Fruit fly (Drosophila melanogaster) whole organism, embryonic: ENCODE data around the gene Gs2.

Experiments
- ATbp ChIP-seq: fragments of 200-800 bp; sonication (Bioruptor generic); optimal IDR thresholded peaks from 2 replicates; lab custom pipeline; 2017; ENCODE audit warnings: missing biosample characterization, mild to moderate bottlenecking, missing genetic modification characterization, missing genetic modification reagents
- Antp ChIP-seq: fragments of 200-800 bp; sonication (Bioruptor generic); optimal IDR thresholded peaks from 3 replicates; lab custom pipeline; 2016; ENCODE audit warnings: missing biosample characterization, missing genetic modification characterization
- Awh ChIP-seq: fragments of 200-800 bp; sonication (Bioruptor generic); IDR thresholded peaks from 2 replicates; pipeline ENCODE4, ENCODE4 v1.3.6; 2022; ENCODE audit warnings: missing biosample characterization, missing genetic modification characterization
- C15 ChIP-seq: fragments of 200-800 bp; sonication (Bioruptor generic); IDR thresholded peaks from 3 replicates; pipeline ENCODE4 v1.3.6; 2022; ENCODE audit warnings: missing biosample characterization, missing genetic modification characterization
- CG10979 ChIP-seq: fragments of 200-800 bp; sonication (Bioruptor generic); optimal IDR thresholded peaks from 2 replicates; lab custom pipeline; 2018; ENCODE audit warnings: missing biosample characterization, mild to moderate bottlenecking, missing genetic modification characterization, moderate library complexity
- CG11723 ChIP-seq: fragments of 200-800 bp; sonication (Bioruptor generic); optimal IDR thresholded peaks from 2 replicates; lab custom pipeline; 2017; ENCODE audit warnings: missing biosample characterization, mild to moderate bottlenecking, missing genetic modification characterization
- CG12744 ChIP-seq: fragments of 200-800 bp; sonication (Bioruptor generic); optimal IDR thresholded peaks from 2 replicates; lab custom pipeline; 2016; ENCODE audit warnings: missing biosample characterization, missing genetic modification characterization
- CG13296 ChIP-seq: fragments of 200-800 bp; sonication (Bioruptor generic); optimal IDR thresholded peaks from 3 replicates; lab custom pipeline; 2018; ENCODE audit warnings: missing biosample characterization, mild to moderate bottlenecking, missing genetic modification characterization
- CG14014 ChIP-seq: fragments of 200-800 bp; sonication (Bioruptor generic); IDR thresholded peaks from 2 replicates; pipeline ENCODE4 v1.3.6; 2022; ENCODE audit warnings: missing biosample characterization, missing genetic modification characterization
- CG15269 ChIP-seq: fragments of 200-800 bp; sonication (Bioruptor generic); optimal IDR thresholded peaks from 2 replicates; lab custom pipeline; 2018; ENCODE audit warnings: missing biosample characterization, mild to moderate bottlenecking, missing genetic modification characterization, moderate library complexity
- CG15514 ChIP-seq: fragments of 200-800 bp; sonication (Bioruptor generic); optimal IDR thresholded peaks from 3 replicates; lab custom pipeline; 2017; ENCODE audit warnings: missing biosample characterization, missing genetic modification characterization, mild to moderate bottlenecking, moderate library complexity, missing genetic modification reagents
- CG17186 ChIP-seq: fragments of 200-800 bp; sonication (Bioruptor generic); optimal IDR thresholded peaks from 3 replicates; lab custom pipeline; 2017; ENCODE audit warnings: missing biosample characterization, missing genetic modification reagents, missing genetic modification characterization
- CG1792 ChIP-seq: fragments of 200-800 bp; sonication (Bioruptor generic); optimal IDR thresholded peaks from 2 replicates; lab custom pipeline; 2016; ENCODE audit warnings: missing biosample characterization, missing genetic modification characterization
- CG2202 ChIP-seq: fragments of 200-800 bp; sonication (Bioruptor generic); optimal IDR thresholded peaks from 2 replicates; lab custom pipeline; 2018; ENCODE audit warnings: missing biosample characterization, mild to moderate bottlenecking, missing genetic modification characterization
- CG2712 ChIP-seq: fragments of 200-800 bp; optimal IDR thresholded peaks from 3 replicates; lab custom pipeline; 2019; ENCODE audit warnings: missing biosample characterization, mild to moderate bottlenecking, missing genetic modification characterization, moderate library complexity
- CG3838 ChIP-seq: fragments of 200-800 bp; sonication (Bioruptor generic); optimal IDR thresholded peaks from 3 replicates; lab custom pipeline; 2016; ENCODE audit warnings: missing biosample characterization, missing genetic modification characterization
- CG6654 ChIP-seq: fragments of 200-800 bp; sonication (Bioruptor generic); optimal IDR thresholded peaks from 2 replicates; lab custom pipeline; 2017; ENCODE audit warnings: missing biosample characterization, mild to moderate bottlenecking, missing genetic modification characterization
- CG7786 ChIP-seq: fragments of 200-800 bp; sonication (Bioruptor generic); optimal IDR thresholded peaks from 2 replicates; lab custom pipeline; 2016; ENCODE audit warnings: missing biosample characterization, missing genetic modification characterization
- CG8944 ChIP-seq: fragments of 200-800 bp; sonication (Bioruptor generic); optimal IDR thresholded peaks from 3 replicates; lab custom pipeline; 2016; ENCODE audit warnings: missing biosample characterization, missing genetic modification characterization
- Camta ChIP-seq: fragments of 200-800 bp; sonication (Bioruptor generic); optimal IDR thresholded peaks from 2 replicates; lab custom pipeline; 2016; ENCODE audit warnings: missing biosample characterization, missing genetic modification characterization
- CoRest ChIP-seq: fragments of 200-800 bp; sonication (Bioruptor generic); optimal IDR thresholded peaks from 3 replicates; lab custom pipeline; 2018; ENCODE audit warnings: missing biosample characterization, mild to moderate bottlenecking, missing genetic modification characterization, moderate library complexity
- Dip3 ChIP-seq: fragments of 200-800 bp; sonication (Bioruptor generic); optimal IDR thresholded peaks from 3 replicates; lab custom pipeline; 2016; ENCODE audit warnings: missing biosample characterization, missing genetic modification characterization
- Doc2 ChIP-seq: fragments of 200-800 bp; sonication (Bioruptor generic); IDR thresholded peaks from 2 replicates; pipeline ENCODE4 v1.3.6; 2022; ENCODE audit warnings: missing biosample characterization, missing genetic modification characterization
- Drgx ChIP-seq: fragments of 200-800 bp; sonication (Bioruptor generic); IDR thresholded peaks from 2 replicates; pipeline ENCODE4 v1.3.6; 2022; ENCODE audit warnings: missing biosample characterization, missing genetic modification characterization
- Fer1 ChIP-seq: fragments of 200-800 bp; sonication (Bioruptor generic); optimal IDR thresholded peaks from 2 replicates; lab custom pipeline; 2017; ENCODE audit warnings: missing biosample characterization, mild to moderate bottlenecking, missing genetic modification characterization
- Gug ChIP-seq: fragments of 200-800 bp; sonication (Bioruptor generic); IDR thresholded peaks from 4 replicates; pipeline ENCODE4 v1.3.6; 2022; ENCODE audit warnings: missing biosample characterization, missing genetic modification characterization
- Kr ChIP-seq: fragments of 200-800 bp; sonication (Bioruptor generic); optimal IDR thresholded peaks from 2 replicates; lab custom pipeline; 2017; ENCODE audit warnings: missing biosample characterization, mild to moderate bottlenecking, missing genetic modification characterization
- NFAT ChIP-seq: fragments of 200-800 bp; sonication (Bioruptor generic); IDR thresholded peaks from 2 replicates; pipeline ENCODE4 v1.3.6; 2022; ENCODE audit warnings: missing biosample characterization, missing genetic modification characterization
- PHDP ChIP-seq: fragments of 200-800 bp; sonication (Bioruptor generic); optimal IDR thresholded peaks from 3 replicates; lab custom pipeline; 2018; ENCODE audit warnings: missing biosample characterization, mild to moderate bottlenecking, missing genetic modification characterization, moderate library complexity
- Pdp1 ChIP-seq, 2 experiments: fragments of 200-800 bp; sonication (Bioruptor generic); optimal IDR thresholded peaks; 3 replicates each; lab custom pipeline; 2016; ENCODE audit warnings: missing biosample characterization in 2 of 2, missing genetic modification characterization in 2 of 2, mild to moderate bottlenecking in 1 of 2, moderate library complexity in 1 of 2
- Ravus ChIP-seq: fragments of 200-800 bp; sonication (Bioruptor generic); IDR thresholded peaks from 2 replicates; pipeline ENCODE4 v1.3.6; 2022; ENCODE audit warnings: missing biosample characterization, missing genetic modification characterization
- Xrp1 ChIP-seq: fragments of 200-800 bp; sonication (Bioruptor generic); IDR thresholded peaks from 2 replicates; pipeline ENCODE4 v1.3.6; 2022; ENCODE audit warnings: missing biosample characterization, missing genetic modification characterization
- az2 ChIP-seq: fragments of 200-800 bp; sonication (Bioruptor generic); optimal IDR thresholded peaks from 3 replicates; lab custom pipeline; 2016; ENCODE audit warnings: missing biosample characterization, missing genetic modification characterization
- chinmo ChIP-seq: fragments of 200-800 bp; sonication (Bioruptor generic); IDR thresholded peaks from 4 replicates; pipeline ENCODE4 v1.3.6; 2022; ENCODE audit warnings: missing biosample characterization, missing genetic modification characterization; ENCODE audit not compliant: partially characterized antibody
- crol ChIP-seq: fragments of 200-800 bp; sonication (Bioruptor generic); IDR thresholded peaks from 2 replicates; pipeline ENCODE4 v1.3.6; 2022; ENCODE audit warnings: missing biosample characterization, missing genetic modification characterization
- fru ChIP-seq: fragments of >200 bp; optimal IDR thresholded peaks from 2 replicates; lab custom pipeline; 2017
- gro ChIP-seq: fragments of 200-800 bp; sonication (Bioruptor generic); optimal IDR thresholded peaks from 2 replicates; lab custom pipeline; 2016; ENCODE audit warnings: missing biosample characterization, missing genetic modification characterization
- hbn ChIP-seq: fragments of 200-800 bp; sonication (Bioruptor generic); IDR thresholded peaks from 2 replicates; pipeline ENCODE4 v1.3.6; 2022; ENCODE audit warnings: missing biosample characterization, missing genetic modification characterization; ENCODE audit not compliant: partially characterized antibody
- nau ChIP-seq: fragments of 200-800 bp; sonication (Bioruptor generic); optimal IDR thresholded peaks from 3 replicates; lab custom pipeline; 2017; ENCODE audit warnings: missing biosample characterization, mild to moderate bottlenecking, missing genetic modification characterization, missing genetic modification reagents
- nom ChIP-seq: fragments of 200-800 bp; sonication (Bioruptor generic); optimal IDR thresholded peaks from 2 replicates; lab custom pipeline; 2017; ENCODE audit warnings: missing biosample characterization, missing genetic modification characterization, mild to moderate bottlenecking, moderate library complexity, missing genetic modification reagents
- prd ChIP-seq, 3 experiments: fragments of >200 bp in 2 of 3; fragments of 200-800 bp in 1 of 3; sonication (Bioruptor generic) in 1 of 3; optimal IDR thresholded peaks in 2 of 3; IDR thresholded peaks in 1 of 3; 2 replicates in 2 of 3; 3 replicates in 1 of 3; pipeline versions ENCODE4 v1.3.6 to Lab custom; 2017 to 2022; ENCODE audit warnings: missing biosample characterization in 1 of 3, missing genetic modification characterization in 1 of 3
- pzg ChIP-seq: fragments of 200-800 bp; sonication (Bioruptor generic); optimal IDR thresholded peaks from 3 replicates; lab custom pipeline; 2018; ENCODE audit warnings: missing biosample characterization, mild to moderate bottlenecking, missing genetic modification characterization, moderate library complexity
- sens ChIP-seq: fragments of 200-800 bp; sonication (Bioruptor generic); peaks from one replicate; lab custom pipeline; 2016; ENCODE audit warnings: missing biosample characterization, missing genetic modification characterization
- sisA ChIP-seq: fragments of 200-800 bp; sonication (Bioruptor generic); IDR thresholded peaks from 2 replicates; pipeline ENCODE4 v1.3.6; 2022; ENCODE audit warnings: missing biosample characterization, missing genetic modification characterization
- so ChIP-seq: fragments of 200-800 bp; sonication (Bioruptor generic); IDR thresholded peaks from 3 replicates; pipeline ENCODE4 v1.3.6; 2022; ENCODE audit warnings: missing biosample characterization, missing genetic modification characterization
- sr ChIP-seq: fragments of 200-800 bp; sonication (Bioruptor generic); IDR thresholded peaks from 3 replicates; pipeline ENCODE4 v1.3.6; 2022; ENCODE audit warnings: missing biosample characterization, missing genetic modification characterization
- ssp ChIP-seq: fragments of 200-800 bp; sonication (Bioruptor generic); IDR thresholded peaks from 2 replicates; pipeline ENCODE4 v1.3.6; 2022; ENCODE audit warnings: missing biosample characterization, missing genetic modification characterization
- vnd ChIP-seq: fragments of 200-800 bp; sonication (Bioruptor generic); IDR thresholded peaks from 3 replicates; pipeline ENCODE4 v1.3.6; 2022; ENCODE audit warnings: missing biosample characterization, missing genetic modification characterization; ENCODE audit not compliant: partially characterized antibody
- wdn ChIP-seq: fragments of 200-800 bp; sonication (Bioruptor generic); IDR thresholded peaks from 2 replicates; pipeline ENCODE4 v1.3.6; 2022; ENCODE audit warnings: missing biosample characterization, missing genetic modification characterization
- wor ChIP-seq: fragments of 200-800 bp; sonication (Bioruptor generic); IDR thresholded peaks from 2 replicates; pipeline ENCODE4 v1.3.6; 2022; ENCODE audit warnings: missing biosample characterization, missing genetic modification characterization

Gene Gs2

dm6 chrX:11391364-11391915 is 31.2 kb upstream of the Gs2 start (continued):
- TF ChIP-seq CG7786 (GFP tag; lab: Kevin White, UChicago): peak; percentile 16
- no peak for TF ChIP-seq fru (lab: Kevin White, UChicago)
- TF ChIP-seq CG2712 (tag; lab: Kevin White, UChicago): no peak
- TF ChIP-seq hbn (GFP tag; lab: Robert Waterston, UW): no peak
- peak; percentile 43 for TF ChIP-seq Antp
- no peak for TF ChIP-seq CG2202 (tag; lab: Kevin White, UChicago)
- TF ChIP-seq Xrp1 (GFP tag; lab: Robert Waterston, UW): peak; percentile 48; the same call in 1 of the 2 replicates
- peak; percentile 35; the same call in 1 of the 2 replicates for TF ChIP-seq ssp (GFP tag; lab: Robert Waterston, UW)
- TF ChIP-seq C15: no peak
- peak; percentile 44 for TF ChIP-seq CG1792 (GFP tag; lab: Kevin White, UChicago)
- TF ChIP-seq so: no peak; the same call in 2 of the 3 replicates
- peak in 1 of 2 experiments; percentile 6 for TF ChIP-seq Pdp1 (GFP tag; optimal IDR thresholded peaks at IDR 0.05; lab: Kevin White, UChicago)
- TF ChIP-seq crol (GFP tag; lab: Robert Waterston, UW): no peak
- no peak for TF ChIP-seq CG3838 (GFP tag; lab: Kevin White, UChicago)
- TF ChIP-seq pzg: no peak
- TF ChIP-seq CG13296 (GFP tag; lab: Kevin White, UChicago): no peak
- TF ChIP-seq CG11723 (GFP tag; lab: Kevin White, UChicago): no peak
- peak; percentile 1 for TF ChIP-seq Fer1 (GFP tag; lab: Kevin White, UChicago)
- TF ChIP-seq CG8944: peak; percentile 40
- no peak for TF ChIP-seq CG17186 (GFP tag; lab: Kevin White, UChicago)
- TF ChIP-seq prd (optimal IDR thresholded peaks at IDR 0.05; lab: Kevin White, UChicago): no peak
- peak; percentile 49; the same call in 2 of the 3 replicates for TF ChIP-seq prd (GFP tag; IDR thresholded peaks at IDR 0.05; lab: Robert Waterston, UW)
- TF ChIP-seq CG12744 (GFP tag; lab: Kevin White, UChicago): no peak
- TF ChIP-seq Awh (GFP tag; lab: Robert Waterston, UW): no peak
- TF ChIP-seq NFAT (GFP tag; lab: Robert Waterston, UW): peak; percentile 68; the same call in 1 of the 2 replicates
- TF ChIP-seq CG15269 (tag; lab: Kevin White, UChicago): peak; percentile 70
- TF ChIP-seq sens (GFP tag; lab: Kevin White, UChicago): peak; percentile 77
- TF ChIP-seq Drgx (GFP tag; lab: Robert Waterston, UW): no peak; the same call in 1 of the 2 replicates
- no peak for TF ChIP-seq nom
- TF ChIP-seq nau: no peak
- no peak for TF ChIP-seq CG6654 (GFP tag; lab: Kevin White, UChicago)
- TF ChIP-seq az2 (GFP tag; lab: Kevin White, UChicago): no peak
- TF ChIP-seq CG15514 (GFP tag; lab: Kevin White, UChicago): peak; percentile 5
- no peak for TF ChIP-seq ATbp (GFP tag; lab: Kevin White, UChicago)
- TF ChIP-seq Ravus (GFP tag; lab: Robert Waterston, UW): peak; percentile 38
- TF ChIP-seq gro (GFP tag; lab: Kevin White, UChicago): peak; percentile 10
- TF ChIP-seq chinmo (GFP tag; lab: Robert Waterston, UW): no peak
- TF ChIP-seq Gug: peak; percentile 63; the same call in 3 of the 4 replicates
- TF ChIP-seq PHDP (tag; lab: Kevin White, UChicago): peak; percentile 33
- TF ChIP-seq sisA (GFP tag; lab: Robert Waterston, UW): peak; percentile 64
- no peak for TF ChIP-seq vnd (GFP tag; lab: Robert Waterston, UW)
- no peak for TF ChIP-seq Camta (GFP tag; lab: Kevin White, UChicago)
- peak; percentile 17 for TF ChIP-seq CoRest (tag; lab: Kevin White, UChicago)
- TF ChIP-seq Kr (GFP tag; lab: Kevin White, UChicago): no peak
- TF ChIP-seq CG10979: no peak
- TF ChIP-seq wor (GFP tag; lab: Robert Waterston, UW): peak; percentile 35; the same call in 1 of the 2 replicates
- TF ChIP-seq Doc2 (GFP tag; lab: Robert Waterston, UW): no peak
- peak; percentile 58; the same call in 2 of the 3 replicates for TF ChIP-seq sr (GFP tag; lab: Robert Waterston, UW)
- peak; percentile 57 for TF ChIP-seq wdn (GFP tag; lab: Robert Waterston, UW)
- TF ChIP-seq Dip3 (GFP tag; lab: Kevin White, UChicago): peak; percentile 19
- peak; percentile 50; the same call in 1 of the 2 replicates for TF ChIP-seq CG14014 (GFP tag; lab: Robert Waterston, UW)
